Fruit fly (Drosophila melanogaster): ENCODE results near the gene eIF5B.

The eIF5B gene

dm6 chr3L:3460402-3461027 lies at the start of gene eIF5B (continued):
- peak; percentile 40 for TF ChIP-seq CG13624 (GFP tag; optimal IDR thresholded peaks at IDR 0.05)
- TF ChIP-seq peb (GFP tag; IDR thresholded peaks at IDR 0.05): peak; percentile 55; the same call in 1 of the 2 replicates
- TF ChIP-seq CG15696 (tag; optimal IDR thresholded peaks at IDR 0.05): peak; percentile 56
- no peak for TF ChIP-seq CG2199 (GFP tag; IDR thresholded peaks at IDR 0.05)
- TF ChIP-seq Dfd (GFP tag; optimal IDR thresholded peaks at IDR 0.05): no peak
- TF ChIP-seq jumu (GFP tag; optimal IDR thresholded peaks at IDR 0.05): no peak
- TF ChIP-seq CG12104 (GFP tag; optimal IDR thresholded peaks at IDR 0.05): peak; percentile 43
- TF ChIP-seq Dip3 (GFP tag; optimal IDR thresholded peaks at IDR 0.05): peak; percentile 57
- TF ChIP-seq Meics (GFP tag; optimal IDR thresholded peaks at IDR 0.05): peak; percentile 69
- TF ChIP-seq Dll (GFP tag; IDR thresholded peaks at IDR 0.05; ENCODE audit: partially characterized antibody): 0 out of 4 replicates have a peak, but pooled peaks have one; percentile 35
- TF ChIP-seq sug (tag; optimal IDR thresholded peaks at IDR 0.05): peak; percentile 73
- peak; percentile 92 for TF ChIP-seq Ets65A (GFP tag)
- TF ChIP-seq CG13287 (GFP tag; IDR thresholded peaks at IDR 0.05; ENCODE audit: partially characterized antibody): peak; percentile 38; the same call in 1 of the 2 replicates
- peak; percentile 90 for TF ChIP-seq Optix (GFP tag; IDR thresholded peaks at IDR 0.05)
- TF ChIP-seq ems (GFP tag; optimal IDR thresholded peaks at IDR 0.05): peak; percentile 58
- TF ChIP-seq CG9797 (GFP tag; optimal IDR thresholded peaks at IDR 0.05): peak; percentile 60
- peak; percentile 47 for TF ChIP-seq gcm2 (GFP tag; optimal IDR thresholded peaks at IDR 0.05)
- no peak for TF ChIP-seq CG14860 (GFP tag; IDR thresholded peaks at IDR 0.05; ENCODE audit: partially characterized antibody)
- peak; percentile 58 for TF ChIP-seq pnt (GFP tag; optimal IDR thresholded peaks at IDR 0.05)
- TF ChIP-seq NC2β (GFP tag; optimal IDR thresholded peaks at IDR 0.05): peak; percentile 2
- TF ChIP-seq ken (GFP tag; IDR thresholded peaks at IDR 0.05): peak; percentile 79
- TF ChIP-seq CG10267 (tag; optimal IDR thresholded peaks at IDR 0.05): peak; percentile 50
- TF ChIP-seq Hmr (GFP tag; optimal IDR thresholded peaks at IDR 0.05): peak; percentile 79
- TF ChIP-seq CG4282 (GFP tag; optimal IDR thresholded peaks at IDR 0.05): no peak
- TF ChIP-seq CG4820 (GFP tag; optimal IDR thresholded peaks at IDR 0.05): peak; percentile 66
- peak; percentile 74 for TF ChIP-seq PHDP (tag; optimal IDR thresholded peaks at IDR 0.05)
- TF ChIP-seq CG15073 (GFP tag; optimal IDR thresholded peaks at IDR 0.05): no peak
- TF ChIP-seq HLHmδ (GFP tag; optimal IDR thresholded peaks at IDR 0.05): no peak
- TF ChIP-seq CG34376 (GFP tag; optimal IDR thresholded peaks at IDR 0.05): peak; percentile 24
- no peak for TF ChIP-seq tx (GFP tag; optimal IDR thresholded peaks at IDR 0.05)
- TF ChIP-seq CG8765 (GFP tag; IDR thresholded peaks at IDR 0.05): peak; percentile 71; the same call in 1 of the 2 replicates
- peak; percentile 64 for TF ChIP-seq zen (tag; optimal IDR thresholded peaks at IDR 0.05)
- no peak for TF ChIP-seq CG3163 (GFP tag; optimal IDR thresholded peaks at IDR 0.05)
- no peak for TF ChIP-seq CG4360 (GFP tag; IDR thresholded peaks at IDR 0.05)
- TF ChIP-seq Oaz (GFP tag; IDR thresholded peaks at IDR 0.05): peak; percentile 79
- peak; percentile 90 for TF ChIP-seq CG9932 (GFP tag; IDR thresholded peaks at IDR 0.05)
- TF ChIP-seq CG1024 (GFP tag; IDR thresholded peaks at IDR 0.05): peak; percentile 52; the same call in 1 of the 2 replicates
- peak; percentile 56 to 77 for TF ChIP-seq Hr51 (GFP tag; optimal IDR thresholded peaks at IDR 0.05)
- peak; percentile 69 for TF ChIP-seq B-H2 (GFP tag; optimal IDR thresholded peaks at IDR 0.05)

- TF ChIP-seq CG18262 (tag; optimal IDR thresholded peaks at IDR 0.05) (no peak), CG8290 (GFP tag; optimal IDR thresholded peaks at IDR 0.05) (peak; percentile 63), CG8290 (tag; optimal IDR thresholded peaks at IDR 0.05) (peak in 1 of 2 experiments; percentile 63), sens (GFP tag) (peak; percentile 70)
Measured at dm6 chr3L:3503248-3503647, 42.5 kb upstream of the eIF5B start.
